Worm (Caenorhabditis elegans) whole organism, L4/young adult: ENCODE results near the gene F42H10.2.
A peak's percentile ranks its signal among the peaks of the same experiment; 100 is the strongest.

Experiments
- W03F9.2 ChIP-seq: fragments of 150-350 bp; optimal IDR thresholded peaks from 2 replicates; lab custom pipeline; 2014; ENCODE audit warnings: missing biosample characterization, missing genetic modification characterization
- dao-5 ChIP-seq: sonication (generic microtip); optimal IDR thresholded peaks from 2 replicates; lab custom pipeline; 2016; ENCODE audit warnings: missing genotype, missing genetic modification characterization, moderate library complexity, missing compliant biosample characterization
- him-1 ChIP-seq: sonication (generic microtip); optimal IDR thresholded peaks from 2 replicates; lab custom pipeline; 2016; ENCODE audit warnings: missing genotype, missing genetic modification reagents, missing genetic modification characterization, missing compliant biosample characterization

Gene F42H10.2

ce11 chrIII:8479322-8479864, 11.0 kb upstream of the F42H10.2 start:
- TF ChIP-seq W03F9.2 (no peak), dao-5 (no peak), him-1 (no peak)

ce11 chrIII:8480355-8480754, 10.1 kb upstream of the F42H10.2 start, which contains the start of gene F42H10.6:
TSS of gene F42H10.6 (minus strand) at chrIII:8480455.
- TF ChIP-seq W03F9.2 (no peak), him-1 (no peak), dao-5 (no peak)

- no peak for TF ChIP-seq W03F9.2
- TF ChIP-seq dao-5 = no peak
- TF ChIP-seq him-1 = no peak
Measured at ce11 chrIII:8483853-8484252, 6.6 kb upstream of the F42H10.2 start, which contains the start of gene F42H10.3. TSS of gene F42H10.3 (plus strand) at chrIII:8484153.

- TF ChIP-seq him-1 (no peak), dao-5 (no peak), W03F9.2 (no peak)
Measured at ce11 chrIII:8491945-8492344, 1.5 kb downstream of the F42H10.2 start.

- no peak for TF ChIP-seq dao-5
- no peak for TF ChIP-seq him-1
Measured at ce11 chrIII:8494708-8495107, 4.3 kb downstream of the F42H10.2 start, which contains the start of gene pac-1. TSS of gene pac-1 (plus strand) at chrIII:8495008.

ce11 chrIII:8503341-8503740, 12.9 kb downstream of the F42H10.2 start:
- TF ChIP-seq dao-5 = no peak
- TF ChIP-seq him-1 = no peak
- TF ChIP-seq W03F9.2 = no peak

- TF ChIP-seq W03F9.2 (no peak), him-1 (no peak), dao-5 (no peak)
Measured at ce11 chrIII:8504176-8504763, 13.8 kb downstream of the F42H10.2 start.

- TF ChIP-seq dao-5 (no peak), W03F9.2 (no peak), him-1 (no peak)
Measured at ce11 chrIII:8506348-8506747, 15.9 kb downstream of the F42H10.2 start.

ce11 chrIII:8509218-8509617, 18.8 kb downstream of the F42H10.2 start:
- TF ChIP-seq W03F9.2 (no peak), him-1 (no peak), dao-5 (no peak)

- peak; percentile 5 for TF ChIP-seq him-1
- no peak for TF ChIP-seq W03F9.2
Measured at ce11 chrIII:8509644-8510393, 19.4 kb downstream of the F42H10.2 start.

ce11 chrIII:8511711-8512110, 21.3 kb downstream of the F42H10.2 start:
- TF ChIP-seq dao-5 = no peak
- TF ChIP-seq W03F9.2 = no peak

ce11 chrIII:8512279-8512942, 22.0 kb downstream of the F42H10.2 start:
- TF ChIP-seq W03F9.2 = no peak
- TF ChIP-seq dao-5 = no peak
- TF ChIP-seq him-1 = no peak

ce11 chrIII:8518990-8519389, 28.6 kb downstream of the F42H10.2 start:
- TF ChIP-seq W03F9.2 (no peak), dao-5 (no peak), him-1 (no peak)

- TF ChIP-seq dao-5 (no peak), W03F9.2 (no peak), him-1 (no peak)
Measured at ce11 chrIII:8519886-8520285, 29.5 kb downstream of the F42H10.2 start, which contains the start of gene ZC21.8. TSS of gene ZC21.8 (minus strand) at chrIII:8519986.

ce11 chrIII:8520589-8520988, 30.2 kb downstream of the F42H10.2 start:
- no peak for TF ChIP-seq him-1
- no peak for TF ChIP-seq dao-5
- TF ChIP-seq W03F9.2 = no peak
